Worm (Caenorhabditis elegans) whole organism, L2 larva: ENCODE measurements around the gene sre-26.

Experiments
- C34F6.9 ChIP-seq: fragments of 150-350 bp; optimal IDR thresholded peaks from 2 replicates; lab custom pipeline; 2014; ENCODE audit warnings: missing biosample characterization, missing genetic modification characterization
- F13H6.1 ChIP-seq: sonication (generic microtip); optimal IDR thresholded peaks from 2 replicates; lab custom pipeline; 2016; ENCODE audit warnings: missing genetic modification characterization, missing compliant biosample characterization
- Y55F3AM.14 ChIP-seq: fragments of 200-800 bp; sonication (Bioruptor generic); optimal IDR thresholded peaks from 2 replicates; lab custom pipeline; 2018; ENCODE audit warnings: mild to moderate bottlenecking, missing genetic modification characterization, missing compliant biosample characterization
- ZK546.5 ChIP-seq: sonication (generic microtip); optimal IDR thresholded peaks from 2 replicates; lab custom pipeline; 2017; ENCODE audit warnings: missing biosample characterization, missing genetic modification characterization
- alr-1 ChIP-seq: fragments of 150-350 bp; optimal IDR thresholded peaks from 2 replicates; lab custom pipeline; 2014; ENCODE audit warnings: missing biosample characterization, missing genetic modification characterization
- aly-2 ChIP-seq: fragments of 150-350 bp; optimal IDR thresholded peaks from 2 replicates; lab custom pipeline; 2014; ENCODE audit warnings: missing biosample characterization, missing genetic modification characterization
- ama-1 ChIP-seq: fragments of 150-350 bp; optimal IDR thresholded peaks from 2 replicates; lab custom pipeline; 2018; ENCODE audit warnings: inconsistent platforms
- blmp-1 ChIP-seq: sonication (generic microtip); optimal IDR thresholded peaks from 2 replicates; lab custom pipeline; 2017; ENCODE audit warnings: missing genetic modification characterization, mild to moderate bottlenecking, missing compliant biosample characterization, antibody characterized with exemption, moderate library complexity; ENCODE audit not compliant: insufficient read depth
- ceh-16 ChIP-seq: fragments of 150-350 bp; optimal IDR thresholded peaks from 2 replicates; lab custom pipeline; 2014; ENCODE audit warnings: missing biosample characterization, missing genetic modification characterization
- ceh-82 ChIP-seq: fragments of 150-350 bp; optimal IDR thresholded peaks from 2 replicates; lab custom pipeline; 2014; ENCODE audit warnings: missing biosample characterization, missing genetic modification characterization
- crh-2 ChIP-seq: sonication (generic microtip); optimal IDR thresholded peaks from 2 replicates; lab custom pipeline; 2017; ENCODE audit warnings: missing biosample characterization, missing genetic modification characterization
- dmd-4 ChIP-seq: sonication (generic microtip); optimal IDR thresholded peaks from 2 replicates; lab custom pipeline; 2017; ENCODE audit warnings: missing biosample characterization, missing genetic modification characterization
- egl-27 ChIP-seq: sonication (generic microtip); optimal IDR thresholded peaks from 3 replicates; lab custom pipeline; 2017; ENCODE audit warnings: missing biosample characterization, missing genetic modification reagents, missing genetic modification characterization
- elt-1 ChIP-seq: fragments of 150-350 bp; optimal IDR thresholded peaks from 2 replicates; lab custom pipeline; 2014; ENCODE audit warnings: missing biosample characterization, missing genetic modification characterization
- elt-3 ChIP-seq: sonication (generic microtip); optimal IDR thresholded peaks from 2 replicates; lab custom pipeline; 2017; ENCODE audit warnings: missing biosample characterization, missing genetic modification characterization
- lin-11 ChIP-seq: fragments of 150-350 bp; sonication (generic microtip); optimal IDR thresholded peaks from 2 replicates; lab custom pipeline; 2014; ENCODE audit warnings: missing biosample characterization, missing genetic modification characterization, inconsistent platforms, mixed read lengths
- lin-13 ChIP-seq: fragments of 150-350 bp; optimal IDR thresholded peaks from 2 replicates; lab custom pipeline; 2014; ENCODE audit warnings: missing biosample characterization, missing genetic modification reagents, missing genetic modification characterization
- lin-39 ChIP-seq: fragments of 150-350 bp; optimal IDR thresholded peaks from 2 replicates; lab custom pipeline; 2014; ENCODE audit warnings: missing biosample characterization, missing genetic modification reagents, missing genetic modification characterization
- lsy-2 ChIP-seq, 2 experiments: fragments of 150-350 bp in 1 of 2; sonication (generic microtip) in 1 of 2; optimal IDR thresholded peaks; 2 replicates each; lab custom pipeline; 2014 to 2017; ENCODE audit warnings: missing biosample characterization in 2 of 2, missing genetic modification characterization in 2 of 2
- mab-5 ChIP-seq: fragments of 150-350 bp; optimal IDR thresholded peaks from 2 replicates; lab custom pipeline; 2014; ENCODE audit warnings: missing biosample characterization, missing genetic modification characterization
- mbf-1 ChIP-seq: sonication (generic microtip); optimal IDR thresholded peaks from 2 replicates; lab custom pipeline; 2017; ENCODE audit warnings: missing biosample characterization, missing genetic modification characterization
- mdl-1 ChIP-seq, 2 experiments: fragments of 150-350 bp in 1 of 2; sonication (generic microtip) in 1 of 2; optimal IDR thresholded peaks; 2 replicates each; lab custom pipeline; 2017; ENCODE audit warnings: missing biosample characterization in 2 of 2, missing genetic modification characterization in 2 of 2
- nhr-10 ChIP-seq: sonication (generic microtip); optimal IDR thresholded peaks from 2 replicates; lab custom pipeline; 2017; ENCODE audit warnings: missing biosample characterization, missing genetic modification characterization
- nhr-11 ChIP-seq: fragments of 150-350 bp; optimal IDR thresholded peaks from 2 replicates; lab custom pipeline; 2014; ENCODE audit warnings: missing biosample characterization, missing genetic modification characterization
- nhr-12 ChIP-seq: fragments of 150-350 bp; optimal IDR thresholded peaks from 2 replicates; lab custom pipeline; 2014; ENCODE audit warnings: missing biosample characterization, missing genetic modification characterization
- nhr-129 ChIP-seq: fragments of 150-350 bp; optimal IDR thresholded peaks from 2 replicates; lab custom pipeline; 2014; ENCODE audit warnings: missing biosample characterization, missing genetic modification characterization
- nhr-21 ChIP-seq: fragments of 150-350 bp; optimal IDR thresholded peaks from 2 replicates; lab custom pipeline; 2014; ENCODE audit warnings: missing biosample characterization, missing genetic modification characterization
- nhr-23 ChIP-seq: fragments of 150-350 bp; optimal IDR thresholded peaks from 2 replicates; lab custom pipeline; 2014; ENCODE audit warnings: missing biosample characterization, missing genetic modification reagents, missing genetic modification characterization
- nhr-237 ChIP-seq: fragments of 150-350 bp; optimal IDR thresholded peaks from 2 replicates; lab custom pipeline; 2014; ENCODE audit warnings: missing biosample characterization, missing genetic modification characterization
- nhr-25 ChIP-seq: fragments of 150-350 bp; sonication (generic microtip); optimal IDR thresholded peaks from 3 replicates; lab custom pipeline; 2014; ENCODE audit warnings: missing biosample characterization, missing genetic modification characterization
- nhr-6 ChIP-seq: fragments of 150-350 bp; optimal IDR thresholded peaks from 2 replicates; lab custom pipeline; 2014; ENCODE audit warnings: missing biosample characterization, missing genetic modification characterization
- nhr-77 ChIP-seq: fragments of 150-350 bp; optimal IDR thresholded peaks from 2 replicates; lab custom pipeline; 2014; ENCODE audit warnings: missing biosample characterization, missing genetic modification characterization
- peb-1 ChIP-seq: fragments of 150-350 bp; optimal IDR thresholded peaks from 2 replicates; lab custom pipeline; 2014; ENCODE audit warnings: missing biosample characterization, missing genetic modification characterization
- sem-4 ChIP-seq: fragments of 150-350 bp; optimal IDR thresholded peaks from 2 replicates; lab custom pipeline; 2014; ENCODE audit warnings: missing biosample characterization, missing genetic modification reagents, missing genetic modification characterization
- skn-1 ChIP-seq: sonication (generic microtip); optimal IDR thresholded peaks from 2 replicates; lab custom pipeline; 2017; ENCODE audit warnings: missing biosample characterization, missing genetic modification characterization
- sma-3 ChIP-seq: sonication (generic microtip); optimal IDR thresholded peaks from 2 replicates; lab custom pipeline; 2016; ENCODE audit warnings: missing genetic modification reagents, missing genetic modification characterization, missing compliant biosample characterization
- sma-9 ChIP-seq, 2 experiments: fragments of 150-350 bp in 1 of 2; sonication (generic microtip) in 1 of 2; optimal IDR thresholded peaks; 2 replicates each; lab custom pipeline; 2014 to 2016; ENCODE audit warnings: missing genetic modification characterization in 2 of 2, mild to moderate bottlenecking in 1 of 2, missing biosample characterization in 1 of 2, missing compliant biosample characterization in 1 of 2, missing genetic modification reagents in 1 of 2, moderate library complexity in 1 of 2
- snpc-4 ChIP-seq: fragments of 150-350 bp; optimal IDR thresholded peaks from 2 replicates; lab custom pipeline; 2014; ENCODE audit warnings: missing biosample characterization, missing genetic modification characterization
- unc-39 ChIP-seq: fragments of 150-350 bp; optimal IDR thresholded peaks from 2 replicates; lab custom pipeline; 2014; ENCODE audit warnings: missing biosample characterization, missing genetic modification characterization
- unc-55 ChIP-seq: fragments of 150-350 bp; sonication (generic microtip); optimal IDR thresholded peaks from 3 replicates; lab custom pipeline; 2014; ENCODE audit warnings: missing biosample characterization, missing genetic modification reagents, missing genetic modification characterization
- unc-62 ChIP-seq: fragments of 150-350 bp; optimal IDR thresholded peaks from 2 replicates; lab custom pipeline; 2014; ENCODE audit warnings: missing biosample characterization, missing genetic modification reagents, missing genetic modification characterization
- zag-1 ChIP-seq: fragments of 150-350 bp; optimal IDR thresholded peaks from 2 replicates; lab custom pipeline; 2014; ENCODE audit warnings: missing biosample characterization, missing genetic modification characterization
- ztf-1 ChIP-seq: fragments of 200-800 bp; sonication (Bioruptor generic); conservative IDR thresholded peaks from 2 replicates; pipeline ENCODE4 v1.3.6; 2022; ENCODE audit warnings: missing genetic modification characterization, missing compliant biosample characterization
- ztf-11 ChIP-seq: sonication (generic microtip); optimal IDR thresholded peaks from 2 replicates; lab custom pipeline; 2017; ENCODE audit warnings: missing biosample characterization, missing genetic modification characterization
- ztf-4 ChIP-seq: fragments of 150-350 bp; optimal IDR thresholded peaks from 2 replicates; lab custom pipeline; 2014; ENCODE audit warnings: missing biosample characterization, missing genetic modification characterization

Gene sre-26

ce11 chrII:12382625-12383562 is 37.5 kb downstream of the sre-26 start, which contains the start of gene btb-14:
Gene btb-14, plus strand, starts transcription at chrII:12383463.
- TF ChIP-seq sma-9 (GFP tag; optimal IDR thresholded peaks at IDR 0.05; lab: Kevin White, UChicago), result peak; percentile 10
- TF ChIP-seq sma-9 (tag; optimal IDR thresholded peaks at IDR 0.05; lab: Kevin White, UChicago), result no peak
- TF ChIP-seq elt-1, result no peak
- no peak for TF ChIP-seq ztf-4 (tag; lab: Kevin White, UChicago)
- no peak for TF ChIP-seq lin-39 (tag; lab: Kevin White, UChicago)
- peak; percentile 22 for TF ChIP-seq F13H6.1 (tag; lab: Kevin White, UChicago)
- no peak for TF ChIP-seq skn-1 (tag; lab: Kevin White, UChicago)
- no peak for TF ChIP-seq unc-39
- TF ChIP-seq nhr-77 (tag; lab: Kevin White, UChicago), result no peak
- peak in 1 of 2 experiments; percentile 48 for TF ChIP-seq lsy-2 (tag; optimal IDR thresholded peaks at IDR 0.05; lab: Kevin White, UChicago)
- no peak for TF ChIP-seq zag-1 (tag; lab: Kevin White, UChicago)
- no peak for TF ChIP-seq nhr-6
- TF ChIP-seq ceh-16 (tag; lab: Kevin White, UChicago), result no peak
- no peak for TF ChIP-seq nhr-23 (tag; lab: Kevin White, UChicago)
- TF ChIP-seq nhr-25 (tag; lab: Kevin White, UChicago), result no peak
- TF ChIP-seq aly-2 (tag; lab: Kevin White, UChicago), result no peak
- TF ChIP-seq ceh-82 (tag; lab: Kevin White, UChicago), result no peak
- peak; percentile 17 for TF ChIP-seq lin-13 (GFP tag; lab: Kevin White, UChicago)
- no peak for TF ChIP-seq sma-3 (GFP tag; lab: Kevin White, UChicago)
- TF ChIP-seq elt-3, result no peak
- peak; percentile 59 for TF ChIP-seq C34F6.9 (tag; lab: Kevin White, UChicago)
- peak; percentile 22 for TF ChIP-seq egl-27 (tag; lab: Kevin White, UChicago)
- TF ChIP-seq peb-1 (tag; lab: Kevin White, UChicago), result no peak
- TF ChIP-seq blmp-1 (tag; lab: Kevin White, UChicago), result no peak
- TF ChIP-seq ztf-1 (GFP tag; lab: Robert Waterston, UW), result no peak
- TF ChIP-seq mbf-1 (tag; lab: Kevin White, UChicago), result no peak
- no peak for TF ChIP-seq ama-1 (lab: Kevin White, UChicago)
- TF ChIP-seq nhr-11 (tag; lab: Kevin White, UChicago), result no peak
- no peak for TF ChIP-seq ztf-11 (tag; lab: Kevin White, UChicago)
- TF ChIP-seq dmd-4, result no peak
- no peak for TF ChIP-seq unc-62 (GFP tag; lab: Kevin White, UChicago)
- TF ChIP-seq snpc-4 (tag; lab: Kevin White, UChicago), result peak; percentile 90
- TF ChIP-seq ZK546.5 (tag; lab: Kevin White, UChicago), result no peak
- TF ChIP-seq mdl-1 (tag; optimal IDR thresholded peaks at IDR 0.05; lab: Kevin White, UChicago), result no peak
- TF ChIP-seq unc-55, result peak; percentile 67
- no peak for TF ChIP-seq nhr-237 (tag; lab: Kevin White, UChicago)
- TF ChIP-seq Y55F3AM.14 (GFP tag; lab: Kevin White, UChicago), result no peak
- TF ChIP-seq nhr-129 (tag; lab: Kevin White, UChicago), result peak; percentile 2
- no peak for TF ChIP-seq nhr-21
- no peak for TF ChIP-seq nhr-12 (tag; lab: Kevin White, UChicago)
- no peak for TF ChIP-seq mab-5
- no peak for TF ChIP-seq lin-11 (tag; lab: Kevin White, UChicago)
- TF ChIP-seq alr-1, result no peak
- TF ChIP-seq crh-2 (tag; lab: Kevin White, UChicago), result no peak
- no peak for TF ChIP-seq sem-4
- TF ChIP-seq nhr-10 (tag; lab: Kevin White, UChicago), result no peak
